Worm (Caenorhabditis elegans) whole organism, L3 larva: ENCODE results near the gene Y17G7B.23.

Experiments used
- R02D3.7 ChIP-seq: fragments of 150-350 bp; optimal IDR thresholded peaks from 2 replicates; lab custom pipeline; 2014; ENCODE audit warnings: missing biosample characterization, missing genetic modification characterization
- ZK546.5 ChIP-seq: sonication (generic microtip); optimal IDR thresholded peaks from 2 replicates; lab custom pipeline; 2017; ENCODE audit warnings: missing biosample characterization, missing genetic modification characterization
- aly-2 ChIP-seq: fragments of 150-350 bp; optimal IDR thresholded peaks from 2 replicates; lab custom pipeline; 2014; ENCODE audit warnings: missing biosample characterization, missing genetic modification characterization
- ama-1 ChIP-seq: fragments of 150-350 bp; optimal IDR thresholded peaks from 2 replicates; lab custom pipeline; 2018
- ceh-16 ChIP-seq: sonication (generic microtip); optimal IDR thresholded peaks from 2 replicates; lab custom pipeline; 2017; ENCODE audit warnings: missing biosample characterization, missing genetic modification characterization
- ceh-28 ChIP-seq: fragments of 150-350 bp; optimal IDR thresholded peaks from 2 replicates; lab custom pipeline; 2014; ENCODE audit warnings: missing biosample characterization, missing genetic modification reagents, missing genetic modification characterization
- ceh-82 ChIP-seq: fragments of 150-350 bp; optimal IDR thresholded peaks from 2 replicates; lab custom pipeline; 2014; ENCODE audit warnings: missing biosample characterization, missing genetic modification characterization
- ceh-9 ChIP-seq: sonication (generic microtip); optimal IDR thresholded peaks from 2 replicates; lab custom pipeline; 2018; ENCODE audit warnings: missing biosample characterization, missing genetic modification characterization
- daf-12 ChIP-seq: fragments of 150-350 bp; optimal IDR thresholded peaks from 2 replicates; lab custom pipeline; 2014; ENCODE audit warnings: missing biosample characterization, missing genetic modification reagents, missing genetic modification characterization
- egl-27 ChIP-seq: sonication (generic microtip); optimal IDR thresholded peaks from 4 replicates; lab custom pipeline; 2017; ENCODE audit warnings: missing biosample characterization, missing genetic modification reagents, missing genetic modification characterization
- egl-5 ChIP-seq: fragments of 150-350 bp; optimal IDR thresholded peaks from 2 replicates; lab custom pipeline; 2017; ENCODE audit warnings: missing biosample characterization, missing genetic modification reagents, missing genetic modification characterization, inconsistent platforms
- elt-1 ChIP-seq: fragments of 150-350 bp; optimal IDR thresholded peaks from 2 replicates; lab custom pipeline; 2014; ENCODE audit warnings: missing biosample characterization, missing genetic modification characterization
- elt-2 ChIP-seq: sonication (generic microtip); optimal IDR thresholded peaks from 2 replicates; lab custom pipeline; 2016; ENCODE audit warnings: missing genetic modification reagents, mild to moderate bottlenecking, missing genetic modification characterization, missing compliant biosample characterization
- elt-3 ChIP-seq, 3 experiments: fragments of 150-350 bp in 1 of 3; sonication (generic microtip) in 2 of 3; optimal IDR thresholded peaks; 2 replicates in 2 of 3; 4 replicates in 1 of 3; lab custom pipeline; 2014 to 2017; ENCODE audit warnings: missing biosample characterization in 3 of 3, missing genetic modification characterization in 3 of 3
- eor-1 ChIP-seq, 2 experiments: fragments of 150-350 bp; optimal IDR thresholded peaks; 2 replicates each; lab custom pipeline; 2014 to 2018; ENCODE audit warnings: missing biosample characterization in 2 of 2, missing genetic modification characterization in 2 of 2
- fkh-10 ChIP-seq: sonication (generic microtip); optimal IDR thresholded peaks from 2 replicates; lab custom pipeline; 2017; ENCODE audit warnings: missing biosample characterization, missing genetic modification reagents, missing genetic modification characterization
- fkh-2 ChIP-seq: fragments of 150-350 bp; optimal IDR thresholded peaks from 2 replicates; lab custom pipeline; 2014; ENCODE audit warnings: missing biosample characterization, missing genetic modification reagents, missing genetic modification characterization
- fos-1 ChIP-seq: fragments of 150-350 bp; optimal IDR thresholded peaks from 2 replicates; lab custom pipeline; 2014; ENCODE audit warnings: missing biosample characterization, missing genetic modification characterization
- hmg-11 ChIP-seq: sonication (generic microtip); optimal IDR thresholded peaks from 2 replicates; lab custom pipeline; 2016; ENCODE audit warnings: missing genetic modification characterization, missing compliant biosample characterization
- jun-1 ChIP-seq: fragments of 150-350 bp; optimal IDR thresholded peaks from 2 replicates; lab custom pipeline; 2014; ENCODE audit warnings: missing biosample characterization, missing genetic modification reagents, missing genetic modification characterization
- lin-15B ChIP-seq: fragments of 150-350 bp; optimal IDR thresholded peaks from 2 replicates; lab custom pipeline; 2014; ENCODE audit warnings: missing biosample characterization, missing genetic modification characterization
- lin-39 ChIP-seq: fragments of 150-350 bp; optimal IDR thresholded peaks from 2 replicates; lab custom pipeline; 2018; ENCODE audit warnings: missing biosample characterization, missing genetic modification reagents, missing genetic modification characterization
- lsy-12 ChIP-seq: sonication (generic microtip); optimal IDR thresholded peaks from 2 replicates; lab custom pipeline; 2016; ENCODE audit warnings: mild to moderate bottlenecking, missing genetic modification characterization, missing compliant biosample characterization
- mdl-1 ChIP-seq: fragments of 150-350 bp; optimal IDR thresholded peaks from 2 replicates; lab custom pipeline; 2014; ENCODE audit warnings: missing biosample characterization, missing genetic modification characterization
- mml-1 ChIP-seq: fragments of 150-350 bp; sonication (generic microtip); optimal IDR thresholded peaks from 3 replicates; lab custom pipeline; 2014; ENCODE audit warnings: missing biosample characterization, missing genetic modification characterization
- nfya-1 ChIP-seq: sonication (generic microtip); optimal IDR thresholded peaks from 2 replicates; lab custom pipeline; 2017; ENCODE audit warnings: missing genetic modification characterization, mild to moderate bottlenecking, missing compliant biosample characterization, antibody characterized with exemption, moderate library complexity; ENCODE audit not compliant: insufficient read depth
- nhr-11 ChIP-seq: fragments of 150-350 bp; optimal IDR thresholded peaks from 2 replicates; lab custom pipeline; 2014; ENCODE audit warnings: missing biosample characterization, missing genetic modification characterization
- nhr-12 ChIP-seq: fragments of 150-350 bp; optimal IDR thresholded peaks from 2 replicates; lab custom pipeline; 2014; ENCODE audit warnings: missing biosample characterization, missing genetic modification characterization
- nhr-23 ChIP-seq: fragments of 150-350 bp; optimal IDR thresholded peaks from 2 replicates; lab custom pipeline; 2014; ENCODE audit warnings: missing biosample characterization, missing genetic modification reagents, missing genetic modification characterization
- nhr-237 ChIP-seq: fragments of 150-350 bp; optimal IDR thresholded peaks from 2 replicates; lab custom pipeline; 2014; ENCODE audit warnings: missing biosample characterization, missing genetic modification characterization
- nhr-25 ChIP-seq: sonication (generic microtip); optimal IDR thresholded peaks from 2 replicates; lab custom pipeline; 2017; ENCODE audit warnings: missing biosample characterization, missing genetic modification characterization
- nhr-28 ChIP-seq: fragments of 150-350 bp; optimal IDR thresholded peaks from 2 replicates; lab custom pipeline; 2014; ENCODE audit warnings: missing biosample characterization, missing genetic modification characterization
- nhr-43 ChIP-seq: sonication (generic microtip); optimal IDR thresholded peaks from 2 replicates; lab custom pipeline; 2016; ENCODE audit warnings: mild to moderate bottlenecking, missing genetic modification characterization, missing compliant biosample characterization; ENCODE audit not compliant: poor library complexity, severe bottlenecking
- nhr-67 ChIP-seq: fragments of 150-350 bp; optimal IDR thresholded peaks from 2 replicates; lab custom pipeline; 2014; ENCODE audit warnings: missing biosample characterization, missing genetic modification characterization
- nhr-76 ChIP-seq: fragments of 150-350 bp; sonication (generic microtip); optimal IDR thresholded peaks from 5 replicates; lab custom pipeline; 2014; ENCODE audit warnings: missing biosample characterization, missing genetic modification characterization
- nhr-77 ChIP-seq: fragments of 150-350 bp; optimal IDR thresholded peaks from 2 replicates; lab custom pipeline; 2014; ENCODE audit warnings: missing biosample characterization, missing genetic modification characterization
- pha-4 ChIP-seq: fragments of 150-350 bp; optimal IDR thresholded peaks from 2 replicates; lab custom pipeline; 2014; ENCODE audit warnings: missing biosample characterization, missing genetic modification reagents, missing genetic modification characterization
- pqm-1 ChIP-seq: fragments of 150-350 bp; optimal IDR thresholded peaks from 2 replicates; lab custom pipeline; 2017; ENCODE audit warnings: missing biosample characterization, missing genetic modification characterization, inconsistent platforms
- sea-2 ChIP-seq: fragments of 150-350 bp; sonication (generic microtip); optimal IDR thresholded peaks from 4 replicates; lab custom pipeline; 2014; ENCODE audit warnings: missing biosample characterization, missing genetic modification reagents, missing genetic modification characterization
- skn-1 ChIP-seq: fragments of 150-350 bp; optimal IDR thresholded peaks from 2 replicates; lab custom pipeline; 2014; ENCODE audit warnings: missing biosample characterization, missing genetic modification characterization
- snpc-4 ChIP-seq: fragments of 150-350 bp; optimal IDR thresholded peaks from 2 replicates; lab custom pipeline; 2014; ENCODE audit warnings: missing biosample characterization, missing genetic modification characterization
- tbx-2 ChIP-seq: sonication (generic microtip); optimal IDR thresholded peaks from 2 replicates; lab custom pipeline; 2016; ENCODE audit warnings: mild to moderate bottlenecking, missing genetic modification characterization, missing compliant biosample characterization
- unc-39 ChIP-seq: sonication (generic microtip); optimal IDR thresholded peaks from 4 replicates; lab custom pipeline; 2017; ENCODE audit warnings: missing biosample characterization, missing genetic modification characterization
- unc-62 ChIP-seq: fragments of 150-350 bp; sonication (generic microtip); optimal IDR thresholded peaks from 4 replicates; lab custom pipeline; 2014; ENCODE audit warnings: missing biosample characterization, missing genetic modification reagents, missing genetic modification characterization
- zag-1 ChIP-seq: fragments of 150-350 bp; optimal IDR thresholded peaks from 2 replicates; lab custom pipeline; 2014; ENCODE audit warnings: missing biosample characterization, missing genetic modification characterization
- ztf-11 ChIP-seq: fragments of 150-350 bp; optimal IDR thresholded peaks from 2 replicates; lab custom pipeline; 2014; ENCODE audit warnings: missing biosample characterization, missing genetic modification characterization
- ztf-4 ChIP-seq: fragments of 150-350 bp; optimal IDR thresholded peaks from 2 replicates; lab custom pipeline; 2014; ENCODE audit warnings: missing biosample characterization, missing genetic modification characterization

Gene Y17G7B.23

ce11 chrII:12036516-12036915 lies 37.5 kb downstream of the Y17G7B.23 start, which contains the start of gene cyn-16:
TSS of gene cyn-16 (minus strand) at chrII:12036742.
- TF ChIP-seq ama-1 (lab: Kevin White, UChicago) (peak; percentile 44), R02D3.7 (tag; lab: Kevin White, UChicago) (no peak), ceh-28 (tag; lab: Kevin White, UChicago) (peak; percentile 73)

DNA sequence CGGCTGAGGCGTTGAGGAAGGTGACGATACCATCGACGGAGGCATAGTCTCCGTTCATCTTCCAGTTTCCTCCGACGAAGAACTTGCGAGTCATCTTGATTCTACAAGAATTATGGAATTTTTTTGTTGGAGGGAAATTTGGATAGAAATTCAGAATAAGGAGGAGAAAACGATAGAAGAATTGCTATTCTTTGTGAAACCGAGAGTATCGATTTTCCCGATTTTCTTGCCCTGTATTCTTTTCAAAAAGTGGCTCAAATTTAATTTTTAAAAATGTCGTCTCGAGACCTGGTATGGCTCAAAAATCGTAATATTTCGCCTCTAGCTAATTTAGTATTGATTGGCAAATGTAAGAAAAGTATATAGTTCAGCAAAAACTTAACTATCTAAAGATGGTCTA lies 40.0 kb downstream of the Y17G7B.23 start, which contains the start of gene tpi-1:
Gene tpi-1 (minus strand): TSS at position 101 of the 400 bp plus-strand sequence.
- no peak for TF ChIP-seq R02D3.7 (tag; lab: Kevin White, UChicago)
- no peak for TF ChIP-seq egl-27 (tag; lab: Kevin White, UChicago)
- no peak for TF ChIP-seq lin-39 (tag; lab: Kevin White, UChicago)
- no peak for TF ChIP-seq lin-15B (tag; lab: Kevin White, UChicago)
- TF ChIP-seq aly-2 (tag; lab: Kevin White, UChicago): no peak
- TF ChIP-seq mml-1 (tag; lab: Kevin White, UChicago): no peak
- no peak for TF ChIP-seq ama-1 (lab: Kevin White, UChicago)
- TF ChIP-seq daf-12 (tag; lab: Kevin White, UChicago): no peak
- no peak for TF ChIP-seq ceh-16
- TF ChIP-seq nhr-12 (tag; lab: Kevin White, UChicago): no peak
- no peak for TF ChIP-seq egl-5 (tag; lab: Kevin White, UChicago)
- TF ChIP-seq nhr-76 (tag; lab: Kevin White, UChicago): no peak
- TF ChIP-seq unc-62: no peak
- TF ChIP-seq nhr-28 (tag; lab: Kevin White, UChicago): no peak
- TF ChIP-seq snpc-4 (tag; lab: Kevin White, UChicago): no peak
- TF ChIP-seq pqm-1 (tag; lab: Kevin White, UChicago): no peak

DNA sequence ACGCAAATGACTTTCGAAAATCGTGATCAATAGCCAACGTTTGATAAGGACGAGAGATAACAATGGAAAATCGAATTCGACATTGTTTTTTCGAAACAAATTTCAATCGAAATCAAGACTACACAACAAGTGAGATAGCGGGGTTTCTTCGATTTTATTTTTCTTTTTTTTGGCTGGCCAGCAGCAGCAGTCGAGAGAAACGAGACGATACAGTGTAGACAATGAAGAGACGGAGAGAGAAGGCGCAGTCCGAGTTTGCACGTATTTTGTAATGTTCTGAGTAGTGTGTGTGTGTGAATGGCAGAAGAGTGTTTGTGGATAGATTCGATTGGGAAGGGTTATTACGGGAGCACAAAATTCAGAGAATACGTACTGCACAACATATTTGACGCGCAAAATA lies 41.2 kb downstream of the Y17G7B.23 start:
- TF ChIP-seq pha-4 (tag; lab: Kevin White, UChicago) (peak; percentile 73), eor-1 (tag; optimal IDR thresholded peaks at IDR 0.05; lab: Kevin White, UChicago) (no peak), ztf-11 (tag; lab: Kevin White, UChicago) (no peak), nhr-77 (tag; lab: Kevin White, UChicago) (no peak), ceh-16 (no peak), ztf-4 (no peak), hmg-11 (peak; percentile 80), nhr-67 (tag; lab: Kevin White, UChicago) (no peak), tbx-2 (tag; lab: Kevin White, UChicago) (no peak), lin-15B (tag; lab: Kevin White, UChicago) (peak; percentile 68), nhr-28 (tag; lab: Kevin White, UChicago) (no peak), aly-2 (tag; lab: Kevin White, UChicago) (no peak), R02D3.7 (tag; lab: Kevin White, UChicago) (no peak), nhr-25 (tag; lab: Kevin White, UChicago) (no peak), nhr-12 (tag; lab: Kevin White, UChicago) (no peak), jun-1 (tag; lab: Kevin White, UChicago) (peak; percentile 30), lsy-12 (tag; lab: Kevin White, UChicago) (no peak), egl-27 (tag; lab: Kevin White, UChicago) (no peak), snpc-4 (tag; lab: Kevin White, UChicago) (peak; percentile 27), elt-2 (tag; lab: Kevin White, UChicago) (peak; percentile 90), nhr-76 (tag; lab: Kevin White, UChicago) (no peak), daf-12 (tag; lab: Kevin White, UChicago) (no peak), ama-1 (lab: Kevin White, UChicago) (peak; percentile 80), ceh-82 (tag; lab: Kevin White, UChicago) (no peak), unc-62 (no peak), skn-1 (tag; lab: Kevin White, UChicago) (no peak), ZK546.5 (tag; lab: Kevin White, UChicago) (no peak), sea-2 (no peak), mdl-1 (tag; lab: Kevin White, UChicago) (no peak), lin-39 (tag; lab: Kevin White, UChicago) (peak; percentile 66), egl-5 (tag; lab: Kevin White, UChicago) (no peak), unc-39 (tag; lab: Kevin White, UChicago) (no peak), fos-1 (tag; lab: Kevin White, UChicago) (no peak), fkh-2 (tag; lab: Kevin White, UChicago) (no peak), fkh-10 (GFP tag; lab: Kevin White, UChicago) (no peak), nhr-237 (no peak), pqm-1 (tag; lab: Kevin White, UChicago) (peak; percentile 90), ceh-9 (tag; lab: Kevin White, UChicago) (no peak), nfya-1 (tag; lab: Kevin White, UChicago) (peak; percentile 77), nhr-43 (peak; percentile 3), elt-3 (tag; optimal IDR thresholded peaks at IDR 0.05; lab: Kevin White, UChicago) (no peak), mml-1 (tag; lab: Kevin White, UChicago) (no peak), elt-1 (tag; lab: Kevin White, UChicago) (no peak), zag-1 (no peak), nhr-11 (tag; lab: Kevin White, UChicago) (no peak), nhr-23 (tag; lab: Kevin White, UChicago) (no peak), ceh-28 (tag; lab: Kevin White, UChicago) (peak; percentile 10)
